Fruit fly (Drosophila melanogaster) Kc167 (cell line): Measurements from ENCODE around the gene eIF4A.

Experiments used
- Myc ChIP-seq: fragments of >200 bp; optimal IDR thresholded peaks from 2 replicates; lab custom pipeline; 2017; ENCODE audit warnings: missing external identifiers
- Sin3A ChIP-seq: fragments of >200 bp; optimal IDR thresholded peaks from 2 replicates; lab custom pipeline; 2018; ENCODE audit warnings: missing external identifiers
- insv ChIP-seq: fragments of >200 bp; optimal IDR thresholded peaks from 3 replicates; lab custom pipeline; 2018; ENCODE audit warnings: missing external identifiers
- psq ChIP-seq: fragments of >200 bp; optimal IDR thresholded peaks from 2 replicates; lab custom pipeline; 2017; ENCODE audit warnings: missing external identifiers
- ttk ChIP-seq: sonication (Bioruptor generic); optimal IDR thresholded peaks from 2 replicates; lab custom pipeline; 2017; ENCODE audit warnings: missing external identifiers

dm6 chr2L:5983236-5983635 is 1.7 kb downstream of the eIF4A start:
- TF ChIP-seq insv (no peak), Sin3A (no peak), psq (lab: Kevin White, UChicago) (no peak), ttk (no peak), Myc (no peak)
